Fruit fly (Drosophila melanogaster) whole organism, embryonic: ENCODE measurements around the gene CG43954.

Experiments used
- Bdp1 ChIP-seq: fragments of 200-800 bp; sonication (Bioruptor generic); optimal IDR thresholded peaks from 3 replicates; lab custom pipeline; 2016; ENCODE audit warnings: missing biosample characterization, missing genetic modification characterization
- BtbVII ChIP-seq: fragments of 200-800 bp; sonication (Bioruptor generic); optimal IDR thresholded peaks from 3 replicates; lab custom pipeline; 2017; ENCODE audit warnings: missing biosample characterization, mild to moderate bottlenecking, missing genetic modification characterization
- CG10565 ChIP-seq: fragments of 200-800 bp; sonication (Bioruptor generic); optimal IDR thresholded peaks from 3 replicates; lab custom pipeline; 2016; ENCODE audit warnings: missing biosample characterization, mild to moderate bottlenecking, missing genetic modification characterization
- CG11696 ChIP-seq: fragments of 200-800 bp; sonication (Bioruptor generic); IDR thresholded peaks from 2 replicates; pipeline ENCODE4 v1.3.6; 2022; ENCODE audit warnings: missing biosample characterization, missing genetic modification characterization
- CG1233 ChIP-seq: fragments of 200-800 bp; sonication (Bioruptor generic); optimal IDR thresholded peaks from 4 replicates; lab custom pipeline; 2018; ENCODE audit warnings: missing biosample characterization, mild to moderate bottlenecking, missing genetic modification characterization
- CG14441 ChIP-seq: fragments of 200-800 bp; sonication (Bioruptor generic); IDR thresholded peaks from 2 replicates; pipeline ENCODE4 v1.3.6; 2022; ENCODE audit warnings: missing biosample characterization, missing genetic modification characterization
- CG15269 ChIP-seq: fragments of 200-800 bp; sonication (Bioruptor generic); optimal IDR thresholded peaks from 2 replicates; lab custom pipeline; 2018; ENCODE audit warnings: missing biosample characterization, mild to moderate bottlenecking, missing genetic modification characterization, moderate library complexity
- CG15479 ChIP-seq: fragments of 200-800 bp; sonication (Bioruptor generic); optimal IDR thresholded peaks from 3 replicates; lab custom pipeline; 2019; ENCODE audit warnings: missing biosample characterization, mild to moderate bottlenecking, missing genetic modification characterization, moderate library complexity
- CG15514 ChIP-seq: fragments of 200-800 bp; sonication (Bioruptor generic); optimal IDR thresholded peaks from 3 replicates; lab custom pipeline; 2017; ENCODE audit warnings: missing biosample characterization, missing genetic modification characterization, mild to moderate bottlenecking, moderate library complexity, missing genetic modification reagents
- CG16779 ChIP-seq: fragments of 200-800 bp; sonication (Bioruptor generic); IDR thresholded peaks from 2 replicates; pipeline ENCODE4 v1.3.6; 2022; ENCODE audit warnings: missing biosample characterization, missing genetic modification characterization
- CG17359 ChIP-seq: fragments of 200-800 bp; sonication (Bioruptor generic); optimal IDR thresholded peaks from 3 replicates; lab custom pipeline; 2018; ENCODE audit warnings: missing biosample characterization, mild to moderate bottlenecking, missing genetic modification characterization, moderate library complexity
- CG17385 ChIP-seq: fragments of 200-800 bp; sonication (Bioruptor generic); optimal IDR thresholded peaks from 3 replicates; lab custom pipeline; 2018; ENCODE audit warnings: missing biosample characterization, mild to moderate bottlenecking, missing genetic modification characterization
- CG2116 ChIP-seq: fragments of 200-800 bp; sonication (Bioruptor generic); optimal IDR thresholded peaks from 3 replicates; lab custom pipeline; 2018; ENCODE audit warnings: missing biosample characterization, mild to moderate bottlenecking, missing genetic modification characterization
- CG2129 ChIP-seq: fragments of 200-800 bp; sonication (Bioruptor generic); IDR thresholded peaks from 2 replicates; pipeline ENCODE4 v1.3.6; 2022; ENCODE audit warnings: missing biosample characterization, missing genetic modification characterization; ENCODE audit not compliant: partially characterized antibody
- CG2875 ChIP-seq: fragments of 200-800 bp; sonication (Bioruptor generic); optimal IDR thresholded peaks from 2 replicates; lab custom pipeline; 2017; ENCODE audit warnings: missing biosample characterization, mild to moderate bottlenecking, missing genetic modification characterization, missing genetic modification reagents
- CG32532 ChIP-seq: fragments of 200-800 bp; sonication (Bioruptor generic); IDR thresholded peaks from 2 replicates; pipeline ENCODE4 v1.3.6; 2022; ENCODE audit warnings: missing biosample characterization, missing genetic modification characterization
- CG4360 ChIP-seq: fragments of 200-800 bp; sonication (Bioruptor generic); IDR thresholded peaks from 2 replicates; pipeline ENCODE4 v1.3.6; 2022; ENCODE audit warnings: missing biosample characterization, missing genetic modification characterization
- CG6175 ChIP-seq: fragments of 200-800 bp; sonication (Bioruptor generic); IDR thresholded peaks from 3 replicates; pipeline ENCODE4 v1.3.6; 2022; ENCODE audit warnings: missing biosample characterization, missing genetic modification characterization
- CG6689 ChIP-seq: fragments of 200-800 bp; sonication (Bioruptor generic); IDR thresholded peaks from 2 replicates; pipeline ENCODE4 v1.3.6; 2022; ENCODE audit warnings: missing biosample characterization, missing genetic modification characterization
- CG7271 ChIP-seq: fragments of 200-800 bp; sonication (Bioruptor generic); optimal IDR thresholded peaks from 2 replicates; lab custom pipeline; 2018; ENCODE audit warnings: missing biosample characterization, mild to moderate bottlenecking, missing genetic modification characterization, moderate library complexity
- CG7556 ChIP-seq: fragments of 200-800 bp; sonication (Bioruptor generic); optimal IDR thresholded peaks from 2 replicates; lab custom pipeline; 2017; ENCODE audit warnings: missing biosample characterization, mild to moderate bottlenecking, missing genetic modification characterization
- CG7745 ChIP-seq: fragments of 200-800 bp; sonication (Bioruptor generic); optimal IDR thresholded peaks from 2 replicates; lab custom pipeline; 2018; ENCODE audit warnings: missing biosample characterization, mild to moderate bottlenecking, missing genetic modification characterization, moderate library complexity
- CG8478 ChIP-seq: fragments of >200 bp; optimal IDR thresholded peaks from 2 replicates; lab custom pipeline; 2018
- Doc3 ChIP-seq: fragments of 200-800 bp; sonication (Bioruptor generic); IDR thresholded peaks from 3 replicates; pipeline ENCODE4 v1.3.6; 2022; ENCODE audit warnings: missing biosample characterization, missing genetic modification characterization; ENCODE audit not compliant: partially characterized antibody
- Drgx ChIP-seq: fragments of 200-800 bp; sonication (Bioruptor generic); IDR thresholded peaks from 2 replicates; pipeline ENCODE4 v1.3.6; 2022; ENCODE audit warnings: missing biosample characterization, missing genetic modification characterization
- HLH4C ChIP-seq: fragments of 200-800 bp; sonication (Bioruptor generic); IDR thresholded peaks from 3 replicates; pipeline ENCODE4 v1.3.6; 2022; ENCODE audit warnings: missing biosample characterization, missing genetic modification characterization; ENCODE audit not compliant: partially characterized antibody
- Hand ChIP-seq: fragments of 200-800 bp; sonication (Bioruptor generic); optimal IDR thresholded peaks from 2 replicates; lab custom pipeline; 2017; ENCODE audit warnings: mild to moderate bottlenecking, missing biosample characterization, missing genetic modification reagents, missing genetic modification characterization
- Kr ChIP-seq: fragments of 200-800 bp; sonication (Bioruptor generic); optimal IDR thresholded peaks from 2 replicates; lab custom pipeline; 2017; ENCODE audit warnings: missing biosample characterization, mild to moderate bottlenecking, missing genetic modification characterization
- NC2β ChIP-seq: fragments of 200-800 bp; sonication (Bioruptor generic); optimal IDR thresholded peaks from 2 replicates; lab custom pipeline; 2016; ENCODE audit warnings: missing biosample characterization, missing genetic modification characterization
- Poxn ChIP-seq: fragments of 200-800 bp; sonication (Bioruptor generic); IDR thresholded peaks from 2 replicates; pipeline ENCODE4 v1.3.6; 2022; ENCODE audit warnings: missing biosample characterization, missing genetic modification characterization
- Ptx1 ChIP-seq: fragments of 200-800 bp; sonication (Bioruptor generic); IDR thresholded peaks from 2 replicates; pipeline ENCODE4 v1.3.6; 2022; ENCODE audit warnings: missing biosample characterization, missing genetic modification characterization
- Sox100B ChIP-seq: fragments of 200-800 bp; sonication (Bioruptor generic); optimal IDR thresholded peaks from 3 replicates; lab custom pipeline; 2018; ENCODE audit warnings: missing biosample characterization, mild to moderate bottlenecking, missing genetic modification characterization
- Ssrp ChIP-seq: fragments of 200-800 bp; sonication (Bioruptor generic); optimal IDR thresholded peaks from 2 replicates; lab custom pipeline; 2018; ENCODE audit warnings: missing biosample characterization, mild to moderate bottlenecking, missing genetic modification characterization, moderate library complexity
- Xbp1 ChIP-seq: fragments of 200-800 bp; sonication (Bioruptor generic); optimal IDR thresholded peaks from 3 replicates; lab custom pipeline; 2016; ENCODE audit warnings: missing biosample characterization, mild to moderate bottlenecking, missing genetic modification characterization
- ab ChIP-seq: fragments of 200-800 bp; sonication (Bioruptor generic); optimal IDR thresholded peaks from 2 replicates; lab custom pipeline; 2016; ENCODE audit warnings: missing biosample characterization, missing genetic modification characterization
- chinmo ChIP-seq: fragments of 200-800 bp; sonication (Bioruptor generic); IDR thresholded peaks from 4 replicates; pipeline ENCODE4 v1.3.6; 2022; ENCODE audit warnings: missing biosample characterization, missing genetic modification characterization; ENCODE audit not compliant: partially characterized antibody
- crol ChIP-seq: fragments of 200-800 bp; sonication (Bioruptor generic); IDR thresholded peaks from 2 replicates; pipeline ENCODE4 v1.3.6; 2022; ENCODE audit warnings: missing biosample characterization, missing genetic modification characterization
- dan ChIP-seq: fragments of 200-800 bp; sonication (Bioruptor generic); IDR thresholded peaks from 2 replicates; pipeline ENCODE4 v1.3.6; 2022; ENCODE audit warnings: missing biosample characterization, missing genetic modification characterization
- h ChIP-seq: fragments of >200 bp; optimal IDR thresholded peaks from 2 replicates; lab custom pipeline; 2017
- ind ChIP-seq: fragments of 200-800 bp; sonication (Bioruptor generic); optimal IDR thresholded peaks from 3 replicates; lab custom pipeline; 2016; ENCODE audit warnings: missing biosample characterization, missing genetic modification characterization
- jing ChIP-seq: fragments of 200-800 bp; sonication (Bioruptor generic); optimal IDR thresholded peaks from 2 replicates; lab custom pipeline; 2018; ENCODE audit warnings: missing biosample characterization, mild to moderate bottlenecking, missing genetic modification characterization
- kay ChIP-seq: fragments of 200-800 bp; sonication (Bioruptor generic); optimal IDR thresholded peaks from 2 replicates; lab custom pipeline; 2016; ENCODE audit warnings: missing biosample characterization, missing genetic modification characterization
- lilli ChIP-seq: fragments of 200-800 bp; sonication (Bioruptor generic); optimal IDR thresholded peaks from 3 replicates; lab custom pipeline; 2016; ENCODE audit warnings: missing biosample characterization, missing genetic modification characterization
- pb ChIP-seq: fragments of 200-800 bp; sonication (Bioruptor generic); optimal IDR thresholded peaks from 3 replicates; lab custom pipeline; 2016; ENCODE audit warnings: missing biosample characterization, missing genetic modification characterization
- pzg ChIP-seq: fragments of 200-800 bp; sonication (Bioruptor generic); optimal IDR thresholded peaks from 3 replicates; lab custom pipeline; 2018; ENCODE audit warnings: missing biosample characterization, mild to moderate bottlenecking, missing genetic modification characterization, moderate library complexity
- sd ChIP-seq: fragments of 200-800 bp; sonication (Bioruptor generic); optimal IDR thresholded peaks from 3 replicates; lab custom pipeline; 2018; ENCODE audit warnings: missing biosample characterization, mild to moderate bottlenecking, missing genetic modification characterization, moderate library complexity
- sima ChIP-seq: fragments of 200-800 bp; sonication (Bioruptor generic); optimal IDR thresholded peaks from 2 replicates; lab custom pipeline; 2016; ENCODE audit warnings: missing biosample characterization, missing genetic modification characterization
- slbo ChIP-seq: fragments of 200-800 bp; sonication (Bioruptor generic); IDR thresholded peaks from 2 replicates; pipeline ENCODE4 v1.3.6; 2022; ENCODE audit warnings: missing biosample characterization, missing genetic modification characterization
- so ChIP-seq: fragments of 200-800 bp; sonication (Bioruptor generic); IDR thresholded peaks from 3 replicates; pipeline ENCODE4 v1.3.6; 2022; ENCODE audit warnings: missing biosample characterization, missing genetic modification characterization
- stc ChIP-seq: fragments of 200-800 bp; sonication (Bioruptor generic); IDR thresholded peaks from 2 replicates; pipeline ENCODE4 v1.3.6; 2022; ENCODE audit warnings: missing biosample characterization, missing genetic modification characterization

Gene CG43954

DNA sequence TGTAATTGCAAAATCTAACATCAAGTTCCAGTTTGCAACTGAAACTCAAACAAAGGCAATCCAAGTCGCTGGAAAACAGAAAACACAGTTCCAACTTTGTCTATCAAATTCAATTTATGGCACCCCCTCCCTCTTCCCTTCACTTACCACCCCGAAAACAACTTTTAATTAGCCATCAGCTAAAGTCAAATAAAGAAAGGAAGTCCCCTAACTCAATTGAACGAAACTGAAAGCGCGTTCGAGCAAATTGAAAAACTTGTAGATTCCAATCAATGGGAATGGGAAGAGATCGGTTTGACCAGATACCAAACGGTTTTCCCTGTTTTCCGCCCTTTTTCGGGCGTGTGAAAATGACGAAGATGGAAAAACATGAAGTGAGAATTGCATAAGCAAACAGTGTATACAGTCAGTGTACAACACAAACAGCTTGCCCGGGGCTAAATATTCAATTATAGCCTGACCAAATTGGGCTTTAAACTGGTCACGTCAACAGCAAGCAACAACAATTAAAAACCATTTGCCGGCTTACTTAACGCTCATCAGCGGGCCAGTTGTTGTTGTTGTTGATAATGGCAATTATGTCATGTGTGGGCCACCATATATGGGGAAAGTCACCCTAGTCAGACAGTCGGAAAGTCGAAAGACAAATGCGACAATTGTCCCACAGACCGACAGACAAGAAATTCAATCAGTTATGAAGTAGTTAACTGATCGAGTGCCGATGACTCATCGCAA is 12.0 kb downstream of the CG43954 start (continued):
- no peak for TF ChIP-seq Hand
- TF ChIP-seq jing (GFP tag; lab: Kevin White, UChicago) = no peak
- peak; percentile 11 for TF ChIP-seq Sox100B (GFP tag; lab: Kevin White, UChicago)
- TF ChIP-seq BtbVII (GFP tag; lab: Kevin White, UChicago) = no peak
- no peak for TF ChIP-seq CG7745 (tag; lab: Kevin White, UChicago)
- peak; percentile 56; the same call in 1 of the 2 replicates for TF ChIP-seq CG4360 (GFP tag; lab: Robert Waterston, UW)
- TF ChIP-seq Ptx1 (GFP tag; lab: Robert Waterston, UW) = no peak
- TF ChIP-seq CG15479 (GFP tag; lab: Kevin White, UChicago) = no peak
- no peak for TF ChIP-seq CG8478
- TF ChIP-seq CG14441 (GFP tag; lab: Robert Waterston, UW) = 0 out of 2 replicates have a peak, but pooled peaks have one; percentile 16
- TF ChIP-seq lilli (GFP tag; lab: Kevin White, UChicago) = no peak
- no peak for TF ChIP-seq Drgx (GFP tag; lab: Robert Waterston, UW)
- TF ChIP-seq CG6175 (GFP tag; lab: Robert Waterston, UW) = no peak
- TF ChIP-seq CG11696 (GFP tag; lab: Robert Waterston, UW) = no peak
- TF ChIP-seq dan (GFP tag; lab: Robert Waterston, UW) = no peak
- no peak for TF ChIP-seq CG15514 (GFP tag; lab: Kevin White, UChicago)
- no peak for TF ChIP-seq Doc3 (GFP tag; lab: Robert Waterston, UW)
- TF ChIP-seq Xbp1 (GFP tag; lab: Kevin White, UChicago) = no peak
- no peak for TF ChIP-seq slbo (GFP tag; lab: Robert Waterston, UW)
- TF ChIP-seq Poxn (GFP tag; lab: Robert Waterston, UW) = 0 out of 2 replicates have a peak, but pooled peaks have one; percentile 11
- TF ChIP-seq pzg (GFP tag; lab: Kevin White, UChicago) = no peak
- no peak for TF ChIP-seq CG2116 (GFP tag; lab: Kevin White, UChicago)
- TF ChIP-seq ab = no peak
- no peak for TF ChIP-seq Bdp1
- TF ChIP-seq CG15269 (tag; lab: Kevin White, UChicago) = peak; percentile 22
- no peak for TF ChIP-seq sima (GFP tag; lab: Kevin White, UChicago)
- no peak for TF ChIP-seq kay
- TF ChIP-seq CG16779 (GFP tag; lab: Robert Waterston, UW) = no peak
- TF ChIP-seq CG10565 = no peak
- TF ChIP-seq CG2875 = no peak
- no peak for TF ChIP-seq CG2129
- TF ChIP-seq, all 482 proteins: peak for 28

DNA sequence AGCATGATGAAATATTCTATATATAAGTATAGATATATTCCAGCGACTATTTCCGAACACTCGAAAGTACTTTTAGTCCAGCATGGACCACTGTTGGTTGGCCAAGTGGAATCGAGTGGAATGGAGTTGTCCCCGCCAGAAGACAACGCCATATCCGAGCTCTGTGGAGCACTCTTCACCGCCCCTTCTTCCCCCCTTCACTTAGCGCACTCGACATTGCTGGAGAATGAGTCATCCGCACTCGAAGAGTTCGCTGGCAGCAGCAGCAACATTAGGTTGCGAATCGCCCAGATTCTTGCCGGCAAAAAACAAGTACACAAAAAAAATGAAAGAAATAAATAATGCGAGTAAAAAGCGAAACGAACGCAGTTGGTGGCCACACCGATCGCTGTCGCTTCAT is 13.4 kb downstream of the CG43954 start:
- 0 out of 4 replicates have a peak, but pooled peaks have one; percentile 16 for TF ChIP-seq chinmo (GFP tag; lab: Robert Waterston, UW)
- TF ChIP-seq CG7271 (tag; lab: Kevin White, UChicago) = no peak
- TF ChIP-seq sd (tag; lab: Kevin White, UChicago) = peak; percentile 94
- peak; percentile 59 for TF ChIP-seq crol (GFP tag; lab: Robert Waterston, UW)
- peak; percentile 22 for TF ChIP-seq kay
- peak; percentile 18; the same call in 1 of the 3 replicates for TF ChIP-seq so (GFP tag; lab: Robert Waterston, UW)

dm6 chr3L:16697069-16697468 is 14.4 kb downstream of the CG43954 start:
- TF ChIP-seq CG32532 (GFP tag; lab: Robert Waterston, UW) = no peak
- TF ChIP-seq CG7556 (GFP tag; lab: Kevin White, UChicago) = peak; percentile 29
- no peak for TF ChIP-seq HLH4C (GFP tag; lab: Robert Waterston, UW)
- TF ChIP-seq CG6689 (GFP tag; lab: Robert Waterston, UW) = peak; percentile 33; the same call in 1 of the 2 replicates
- TF ChIP-seq CG1233 (GFP tag; lab: Kevin White, UChicago) = peak; percentile 16
- peak; percentile 75 for TF ChIP-seq CG17359 (tag; lab: Kevin White, UChicago)
- peak; percentile 48 for TF ChIP-seq Ssrp
- peak; percentile 54 for TF ChIP-seq stc (GFP tag; lab: Robert Waterston, UW)
- TF ChIP-seq Kr (GFP tag; lab: Kevin White, UChicago) = no peak
- peak; percentile 37 for TF ChIP-seq CG17385 (GFP tag; lab: Kevin White, UChicago)
- TF ChIP-seq NC2β = no peak
- no peak for TF ChIP-seq h
- peak; percentile 8 for TF ChIP-seq ind
- no peak for TF ChIP-seq pb (GFP tag; lab: Kevin White, UChicago)
